Fruit fly (Drosophila melanogaster): Measurements from ENCODE around the gene ValRS-m.

Gene ValRS-m

dm6 chr3L:8920710-8921109, 43.9 kb downstream of the ValRS-m start (continued):
- peak; percentile 76 for TF ChIP-seq achi (GFP tag; optimal IDR thresholded peaks at IDR 0.05)
- peak; percentile 30 for TF ChIP-seq Hr39 (GFP tag; optimal IDR thresholded peaks at IDR 0.05)
- TF ChIP-seq dsx (GFP tag; optimal IDR thresholded peaks at IDR 0.05; ENCODE audit: poor library complexity, severe bottlenecking), result peak; percentile 16
- peak; percentile 93 for TF ChIP-seq Eip78C (GFP tag)
- peak; percentile 51 for TF ChIP-seq CG10669 (GFP tag; optimal IDR thresholded peaks at IDR 0.05)
- peak; percentile 47 for TF ChIP-seq CG7368 (GFP tag; optimal IDR thresholded peaks at IDR 0.05)
- peak; percentile 35 for TF ChIP-seq esn (GFP tag; optimal IDR thresholded peaks at IDR 0.05)
- TF ChIP-seq eg (GFP tag; IDR thresholded peaks at IDR 0.05), result peak; percentile 96
- peak; percentile 80 for TF ChIP-seq dac (GFP tag; optimal IDR thresholded peaks at IDR 0.05)
- peak in 1 of 2 experiments; percentile 37 for TF ChIP-seq ss (GFP tag; optimal IDR thresholded peaks at IDR 0.05)
- peak; percentile 94 for TF ChIP-seq CG15336 (GFP tag; IDR thresholded peaks at IDR 0.05)
- TF ChIP-seq lz (GFP tag; optimal IDR thresholded peaks at IDR 0.05), result peak; percentile 26
- TF ChIP-seq Eip75B (GFP tag; optimal IDR thresholded peaks at IDR 0.05), result peak; percentile 70

- TF ChIP-seq CG8632 (GFP tag; optimal IDR thresholded peaks at IDR 0.05) (no peak), CG9139 (GFP tag; optimal IDR thresholded peaks at IDR 0.05) (no peak), Ets21C (GFP tag; optimal IDR thresholded peaks at IDR 0.05) (no peak), dsx (GFP tag; optimal IDR thresholded peaks at IDR 0.05; ENCODE audit: poor library complexity, severe bottlenecking) (no peak), CG34406 (GFP tag; optimal IDR thresholded peaks at IDR 0.05) (no peak), fkh (GFP tag; optimal IDR thresholded peaks at IDR 0.05) (no peak), fd59A (GFP tag; optimal IDR thresholded peaks at IDR 0.05) (no peak), Eip78C (GFP tag) (no peak), CG6276 (GFP tag; optimal IDR thresholded peaks at IDR 0.05) (no peak)
Measured at dm6 chr3L:8919678-8920077, 44.9 kb downstream of the ValRS-m start.

- TF ChIP-seq CG8319 (GFP tag; optimal IDR thresholded peaks at IDR 0.05) (peak; percentile 42), Hr38 (GFP tag; optimal IDR thresholded peaks at IDR 0.05) (no peak), CG6276 (GFP tag; optimal IDR thresholded peaks at IDR 0.05) (peak; percentile 30), CG6808 (GFP tag; optimal IDR thresholded peaks at IDR 0.05) (peak; percentile 59), ss (GFP tag; optimal IDR thresholded peaks at IDR 0.05) (peak; percentile 34 to 43), Gug (GFP tag; IDR thresholded peaks at IDR 0.05) (no peak), Met (GFP tag; optimal IDR thresholded peaks at IDR 0.05) (peak; percentile 83), CG6163 (GFP tag; IDR thresholded peaks at IDR 0.05) (peak; percentile 74), topi (GFP tag; optimal IDR thresholded peaks at IDR 0.05) (peak; percentile 84), Hr39 (GFP tag; optimal IDR thresholded peaks at IDR 0.05) (peak; percentile 83), CG7368 (GFP tag; optimal IDR thresholded peaks at IDR 0.05) (no peak), cyc (GFP tag; optimal IDR thresholded peaks at IDR 0.05) (peak; percentile 72), vri (GFP tag; optimal IDR thresholded peaks at IDR 0.05) (peak; percentile 26), Lpt (GFP tag; optimal IDR thresholded peaks at IDR 0.05) (peak; percentile 12), svp (GFP tag) (peak; percentile 93), salr (GFP tag; optimal IDR thresholded peaks at IDR 0.05) (peak in 1 of 2 experiments; percentile 68), Smox (GFP tag; optimal IDR thresholded peaks at IDR 0.05) (peak; percentile 85), CG10631 (GFP tag; optimal IDR thresholded peaks at IDR 0.05) (peak; percentile 78), OdsH (GFP tag; optimal IDR thresholded peaks at IDR 0.05) (peak; percentile 52), CG1621 (tag; optimal IDR thresholded peaks at IDR 0.05) (peak; percentile 56), Sox14 (GFP tag; optimal IDR thresholded peaks at IDR 0.05) (peak; percentile 82), eg (GFP tag; IDR thresholded peaks at IDR 0.05) (0 out of 3 replicates have a peak, but pooled peaks have one; percentile 11), Ets21C (GFP tag; optimal IDR thresholded peaks at IDR 0.05) (peak; percentile 73), CG10669 (GFP tag; optimal IDR thresholded peaks at IDR 0.05) (peak; percentile 58), achi (GFP tag; optimal IDR thresholded peaks at IDR 0.05) (peak; percentile 75), CG11294 (GFP tag; IDR thresholded peaks at IDR 0.05) (no peak), CG11902 (GFP tag; optimal IDR thresholded peaks at IDR 0.05) (peak; percentile 51), fd85E (GFP tag; optimal IDR thresholded peaks at IDR 0.05) (peak; percentile 27), CG6854 (GFP tag; optimal IDR thresholded peaks at IDR 0.05) (peak; percentile 10), CG8632 (GFP tag; optimal IDR thresholded peaks at IDR 0.05) (peak; percentile 68), Eip93F (GFP tag; optimal IDR thresholded peaks at IDR 0.05) (peak; percentile 12), Sox102F (GFP tag; optimal IDR thresholded peaks at IDR 0.05) (peak; percentile 85), Eip75B (GFP tag; optimal IDR thresholded peaks at IDR 0.05) (peak; percentile 87), CG11762 (GFP tag; optimal IDR thresholded peaks at IDR 0.05; ENCODE audit: insufficient read depth) (peak; percentile 26), CG3032 (tag; optimal IDR thresholded peaks at IDR 0.05) (peak; percentile 58), fd59A (GFP tag; optimal IDR thresholded peaks at IDR 0.05) (peak; percentile 46), fkh (GFP tag; optimal IDR thresholded peaks at IDR 0.05) (no peak), lz (GFP tag; optimal IDR thresholded peaks at IDR 0.05) (peak; percentile 84), esn (GFP tag; optimal IDR thresholded peaks at IDR 0.05) (peak; percentile 91)
Measured at dm6 chr3L:8913537-8914108, 50.9 kb downstream of the ValRS-m start.
